Fruit fly (Drosophila melanogaster): ENCODE data around the gene CG1737.

The CG1737 gene

DNA sequence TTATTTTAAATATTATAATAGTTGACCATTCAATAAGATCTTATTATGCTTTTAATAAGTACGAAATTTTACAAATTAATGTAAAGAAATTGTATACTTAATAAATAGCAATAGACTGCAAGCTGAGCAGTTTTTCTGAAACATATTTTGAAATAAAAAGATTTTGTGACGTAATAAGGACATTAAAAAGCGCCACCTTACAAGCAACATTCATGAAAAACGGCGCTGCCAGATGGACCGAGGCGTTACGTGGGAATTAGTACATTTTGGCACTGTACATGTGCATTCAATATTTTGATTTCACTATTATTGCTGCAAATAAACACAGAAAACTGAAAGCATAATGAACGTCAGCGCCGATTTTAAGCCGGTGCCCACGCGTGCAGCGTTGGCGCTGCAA lies 1.6 kb upstream of the CG1737 start, which contains the start of gene CG1738 (continued):
- TF ChIP-seq CG7271 (tag; optimal IDR thresholded peaks at IDR 0.05) (no peak), CG31365 (tag; optimal IDR thresholded peaks at IDR 0.05) (no peak), GATAe (GFP tag; conservative IDR thresholded peaks at IDR 0.05) (no peak), CrebB (tag; optimal IDR thresholded peaks at IDR 0.05) (no peak), org-1 (GFP tag; optimal IDR thresholded peaks at IDR 0.05) (no peak), Med (GFP tag) (peak; percentile 79), dmrt99B (tag; optimal IDR thresholded peaks at IDR 0.05) (peak; percentile 3), Usf (GFP tag; optimal IDR thresholded peaks at IDR 0.05) (no peak), D19A (tag; optimal IDR thresholded peaks at IDR 0.05) (no peak), CG14860 (GFP tag; IDR thresholded peaks at IDR 0.05; ENCODE audit: partially characterized antibody) (no peak), CG15514 (GFP tag; optimal IDR thresholded peaks at IDR 0.05) (peak; percentile 31), Dp (GFP tag; optimal IDR thresholded peaks at IDR 0.05) (peak; percentile 8), Gug (GFP tag; IDR thresholded peaks at IDR 0.05) (no peak; the same call in 3 of the 4 replicates), CG2889 (GFP tag; IDR thresholded peaks at IDR 0.05) (no peak), pb (GFP tag; optimal IDR thresholded peaks at IDR 0.05) (no peak), Sox102F (GFP tag; optimal IDR thresholded peaks at IDR 0.05) (no peak), Abd-B (GFP tag; optimal IDR thresholded peaks at IDR 0.05) (peak; percentile 3), ac (GFP tag; optimal IDR thresholded peaks at IDR 0.05) (no peak), scrt (GFP tag; optimal IDR thresholded peaks at IDR 0.05) (peak; percentile 5), CG10147 (GFP tag; optimal IDR thresholded peaks at IDR 0.05) (no peak), CG3838 (GFP tag; optimal IDR thresholded peaks at IDR 0.05) (no peak), CoRest (tag; optimal IDR thresholded peaks at IDR 0.05) (peak; percentile 22), ase (GFP tag; IDR thresholded peaks at IDR 0.05) (no peak), NK7.1 (GFP tag; optimal IDR thresholded peaks at IDR 0.05) (no peak), Ets97D (GFP tag; optimal IDR thresholded peaks at IDR 0.05) (no peak), HmgZ (tag; optimal IDR thresholded peaks at IDR 0.05) (no peak), Hand (GFP tag; optimal IDR thresholded peaks at IDR 0.05) (no peak), pita (GFP tag; optimal IDR thresholded peaks at IDR 0.05) (no peak), CG11560 (tag; IDR thresholded peaks at IDR 0.05) (no peak), Mes4 (GFP tag; optimal IDR thresholded peaks at IDR 0.05) (no peak), cad (GFP tag; optimal IDR thresholded peaks at IDR 0.05) (no peak), CG30020 (tag; optimal IDR thresholded peaks at IDR 0.05) (no peak), az2 (GFP tag; optimal IDR thresholded peaks at IDR 0.05) (peak; percentile 0), CG4617 (GFP tag; optimal IDR thresholded peaks at IDR 0.05; ENCODE audit: borderline replicate concordance) (peak; percentile 14), cwo (GFP tag; optimal IDR thresholded peaks at IDR 0.05) (no peak), NC2α (GFP tag; optimal IDR thresholded peaks at IDR 0.05) (no peak), Scr (GFP tag; IDR thresholded peaks at IDR 0.05; ENCODE audit: partially characterized antibody) (no peak), slbo (GFP tag; IDR thresholded peaks at IDR 0.05) (peak; percentile 55), CG1792 (GFP tag; optimal IDR thresholded peaks at IDR 0.05) (no peak), CG14965 (GFP tag; optimal IDR thresholded peaks at IDR 0.05; ENCODE audit: borderline replicate concordance) (no peak), Ravus (GFP tag; IDR thresholded peaks at IDR 0.05) (no peak), dan (GFP tag; IDR thresholded peaks at IDR 0.05) (no peak), CG11504 (tag; optimal IDR thresholded peaks at IDR 0.05) (peak; percentile 26), CG1603 (tag; optimal IDR thresholded peaks at IDR 0.05) (peak; percentile 20), gro (GFP tag; optimal IDR thresholded peaks at IDR 0.05) (no peak), Mad (GFP tag; optimal IDR thresholded peaks at IDR 0.05) (no peak), CG11247 (GFP tag; IDR thresholded peaks at IDR 0.05) (no peak), Trl (optimal IDR thresholded peaks at IDR 0.05) (no peak), Trl (GFP tag; optimal IDR thresholded peaks at IDR 0.05) (no peak), pho (GFP tag; optimal IDR thresholded peaks at IDR 0.05) (no peak), caup (GFP tag; optimal IDR thresholded peaks at IDR 0.05; ENCODE audit: severe bottlenecking) (no peak), odd (GFP tag; optimal IDR thresholded peaks at IDR 0.05) (no peak)
